Worm (Caenorhabditis elegans): ENCODE data around the gene mps-2.

mps-2 gene

DNA sequence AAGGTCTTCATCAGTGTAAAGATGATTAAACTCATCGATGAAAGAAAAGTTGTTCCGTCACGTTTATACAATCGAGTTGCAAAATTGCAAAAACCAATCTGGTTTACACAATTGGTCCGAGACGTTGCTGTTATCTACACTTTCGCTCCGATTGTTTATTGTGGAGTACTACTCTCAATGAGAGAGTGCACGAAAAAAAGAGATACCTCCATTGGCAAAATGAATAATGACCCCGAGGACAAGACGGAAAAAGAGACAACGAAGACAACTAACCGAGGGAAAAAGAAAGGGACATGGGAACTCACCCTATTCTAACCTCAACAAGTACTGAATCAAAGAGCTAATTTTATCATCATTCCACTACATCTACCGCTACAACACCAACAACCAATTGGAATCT is 1.5 kb upstream of the mps-2 start:
- TF ChIP-seq ceh-14 (tag; optimal IDR thresholded peaks at IDR 0.05) = no peak
- no peak for TF ChIP-seq lim-6 (tag; optimal IDR thresholded peaks at IDR 0.05)
- no peak for TF ChIP-seq ceh-34 (tag; optimal IDR thresholded peaks at IDR 0.05)
- no peak for TF ChIP-seq gmeb-2 (tag; optimal IDR thresholded peaks at IDR 0.05)
- TF ChIP-seq ama-1 (optimal IDR thresholded peaks at IDR 0.05) = no peak
- TF ChIP-seq mec-3 (tag; optimal IDR thresholded peaks at IDR 0.05; ENCODE audit: borderline replicate concordance) = no peak
- TF ChIP-seq syd-9 (tag; optimal IDR thresholded peaks at IDR 0.05) = no peak
- TF ChIP-seq ceh-9 (tag; optimal IDR thresholded peaks at IDR 0.05) = no peak
- TF ChIP-seq sox-2 (GFP tag; IDR thresholded peaks at IDR 0.05) = no peak
- no peak for TF ChIP-seq C08G9.2 (tag; optimal IDR thresholded peaks at IDR 0.05)
- peak; percentile 66 for TF ChIP-seq elt-2 (tag; optimal IDR thresholded peaks at IDR 0.05)
- peak; percentile 18 for TF ChIP-seq ref-2 (tag; optimal IDR thresholded peaks at IDR 0.05)
- no peak for TF ChIP-seq ceh-18 (tag; optimal IDR thresholded peaks at IDR 0.05)
- TF ChIP-seq fkh-10 (GFP tag; optimal IDR thresholded peaks at IDR 0.05) = no peak
- TF ChIP-seq ceh-31 (tag; optimal IDR thresholded peaks at IDR 0.05) = no peak
- TF ChIP-seq rnt-1 (tag; optimal IDR thresholded peaks at IDR 0.05) = peak; percentile 15
- TF ChIP-seq pax-1 (tag; optimal IDR thresholded peaks at IDR 0.05) = no peak
- peak; percentile 65 for TF ChIP-seq unc-55 (GFP tag; optimal IDR thresholded peaks at IDR 0.05)
- no peak for TF ChIP-seq pqm-1 (tag; optimal IDR thresholded peaks at IDR 0.05)
- TF ChIP-seq hlh-8 (tag; optimal IDR thresholded peaks at IDR 0.05) = no peak
- no peak for TF ChIP-seq elt-4 (tag; optimal IDR thresholded peaks at IDR 0.05)
- no peak for TF ChIP-seq C38D4.7 (GFP tag; optimal IDR thresholded peaks at IDR 0.05)
- no peak for TF ChIP-seq pag-3 (tag; optimal IDR thresholded peaks at IDR 0.05; ENCODE audit: borderline replicate concordance)
- TF ChIP-seq nhr-11 (tag; optimal IDR thresholded peaks at IDR 0.05) = no peak

ce11 chrII:307154-307553 is 4.9 kb downstream of the mps-2 start, which contains the start of gene K01A2.4:
Gene K01A2.4, plus strand, starts transcription at chrII:307454.
- TF ChIP-seq pag-3 (tag; optimal IDR thresholded peaks at IDR 0.05; ENCODE audit: borderline replicate concordance) (no peak), ceh-45 (GFP tag; IDR thresholded peaks at IDR 0.05) (no peak), hlh-15 (tag; optimal IDR thresholded peaks at IDR 0.05) (no peak), nhr-232 (tag; optimal IDR thresholded peaks at IDR 0.05) (no peak), ttx-3 (tag; optimal IDR thresholded peaks at IDR 0.05) (no peak), hlh-30 (tag; optimal IDR thresholded peaks at IDR 0.05; ENCODE audit: insufficient read depth) (no peak), nfya-1 (tag; optimal IDR thresholded peaks at IDR 0.05) (no peak), lin-11 (tag; optimal IDR thresholded peaks at IDR 0.05) (no peak), pax-1 (tag; optimal IDR thresholded peaks at IDR 0.05) (no peak), madf-2 (tag; optimal IDR thresholded peaks at IDR 0.05) (no peak), dmd-4 (tag; optimal IDR thresholded peaks at IDR 0.05; ENCODE audit: borderline replicate concordance) (no peak), ceh-24 (tag; optimal IDR thresholded peaks at IDR 0.05) (no peak), ceh-34 (tag; optimal IDR thresholded peaks at IDR 0.05) (no peak), K02D7.2 (tag; optimal IDR thresholded peaks at IDR 0.05) (no peak), ahr-1 (tag; optimal IDR thresholded peaks at IDR 0.05) (no peak), ceh-48 (tag; optimal IDR thresholded peaks at IDR 0.05) (no peak), odd-2 (tag; optimal IDR thresholded peaks at IDR 0.05) (no peak), sox-2 (GFP tag; IDR thresholded peaks at IDR 0.05) (no peak), ceh-31 (tag; optimal IDR thresholded peaks at IDR 0.05) (no peak), ceh-2 (tag; optimal IDR thresholded peaks at IDR 0.05) (no peak)

DNA sequence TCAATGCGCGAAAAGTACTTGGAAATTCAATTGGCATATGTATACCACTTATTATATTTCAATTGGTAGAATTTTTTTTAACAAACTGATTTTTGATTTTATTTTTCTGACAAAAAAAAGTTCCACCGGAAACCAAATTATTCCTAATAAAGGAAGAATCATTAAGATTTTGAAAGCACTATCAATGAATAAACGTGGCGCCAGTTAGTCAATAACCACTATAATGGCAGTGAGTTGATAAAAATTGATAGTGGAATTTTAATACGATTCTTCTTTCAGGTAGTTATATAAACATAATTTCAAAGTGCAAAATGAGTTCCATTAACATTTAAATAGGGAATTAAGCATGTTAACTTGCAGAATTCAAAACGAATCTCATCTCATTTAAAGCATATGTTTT is 6.4 kb downstream of the mps-2 start, which contains the start of gene col-69:
col-69 (minus strand) TSS at position 101 of the 400 bp plus-strand sequence.
- TF ChIP-seq C08G9.2 (tag; optimal IDR thresholded peaks at IDR 0.05) (no peak), K02D7.2 (tag; optimal IDR thresholded peaks at IDR 0.05) (no peak), C38D4.7 (GFP tag; optimal IDR thresholded peaks at IDR 0.05) (no peak), fkh-10 (GFP tag; optimal IDR thresholded peaks at IDR 0.05) (no peak), npax-4 (tag; optimal IDR thresholded peaks at IDR 0.05) (no peak), sox-4 (tag; optimal IDR thresholded peaks at IDR 0.05) (no peak), ets-4 (tag; optimal IDR thresholded peaks at IDR 0.05) (no peak), ceh-24 (tag; optimal IDR thresholded peaks at IDR 0.05) (no peak), pha-2 (tag; optimal IDR thresholded peaks at IDR 0.05) (no peak), ceh-18 (tag; optimal IDR thresholded peaks at IDR 0.05) (no peak)
